Worm (Caenorhabditis elegans) whole organism, late embryonic: Measurements from ENCODE around the gene cyp-33C2.

Experiments used
- K02D7.2 ChIP-seq: sonication (generic microtip); optimal IDR thresholded peaks from 2 replicates; lab custom pipeline; 2017; ENCODE audit warnings: mild to moderate bottlenecking, missing genetic modification characterization, missing compliant biosample characterization
- ama-1 ChIP-seq: fragments of 150-350 bp; optimal IDR thresholded peaks from 2 replicates; lab custom pipeline; 2014
- ceh-45 ChIP-seq: fragments of 200-800 bp; sonication (Bioruptor generic); IDR thresholded peaks from 2 replicates; pipeline ENCODE4 v1.3.6; 2022; ENCODE audit warnings: missing genetic modification reagents, missing genetic modification characterization, missing compliant biosample characterization
- ceh-9 ChIP-seq: sonication (generic microtip); optimal IDR thresholded peaks from 2 replicates; lab custom pipeline; 2016; ENCODE audit warnings: mild to moderate bottlenecking, missing genetic modification characterization, inconsistent platforms, missing compliant biosample characterization
- elt-2 ChIP-seq: sonication (generic microtip); optimal IDR thresholded peaks from 2 replicates; lab custom pipeline; 2016; ENCODE audit warnings: missing genetic modification reagents, missing genetic modification characterization, missing compliant biosample characterization
- elt-4 ChIP-seq: sonication (generic microtip); optimal IDR thresholded peaks from 2 replicates; lab custom pipeline; 2016; ENCODE audit warnings: missing genetic modification characterization, missing compliant biosample characterization
- lin-11 ChIP-seq: fragments of 200-800 bp; sonication (Bioruptor generic); optimal IDR thresholded peaks from 2 replicates; lab custom pipeline; 2018; ENCODE audit warnings: mild to moderate bottlenecking, missing genetic modification characterization, missing compliant biosample characterization
- madf-2 ChIP-seq: sonication (generic microtip); optimal IDR thresholded peaks from 2 replicates; lab custom pipeline; 2017; ENCODE audit warnings: missing genetic modification characterization, missing compliant biosample characterization
- nhr-11 ChIP-seq: fragments of 150-350 bp; optimal IDR thresholded peaks from 2 replicates; lab custom pipeline; 2014; ENCODE audit warnings: missing biosample characterization, missing genetic modification characterization
- pag-3 ChIP-seq: sonication (generic microtip); optimal IDR thresholded peaks from 2 replicates; lab custom pipeline; 2016; ENCODE audit warnings: missing compliant biosample characterization, missing genetic modification characterization, borderline replicate concordance
- pqm-1 ChIP-seq: sonication (generic microtip); optimal IDR thresholded peaks from 2 replicates; lab custom pipeline; 2016; ENCODE audit warnings: missing genetic modification characterization, missing compliant biosample characterization
- unc-55 ChIP-seq: sonication (generic microtip); optimal IDR thresholded peaks from 2 replicates; lab custom pipeline; 2017; ENCODE audit warnings: missing biosample characterization, missing genetic modification reagents, missing genetic modification characterization

ce11 chrV:2156830-2157229, 26.5 kb upstream of the cyp-33C2 start, which contains the start of gene srbc-22:
- no peak for TF ChIP-seq elt-2
- TF ChIP-seq ceh-45 (GFP tag; lab: Robert Waterston, UW) = no peak
- no peak for TF ChIP-seq pqm-1 (tag; lab: Kevin White, UChicago)
- TF ChIP-seq ceh-9 (tag; lab: Kevin White, UChicago) = no peak
- TF ChIP-seq ama-1 (lab: Kevin White, UChicago) = no peak
- TF ChIP-seq lin-11 = no peak
- TF ChIP-seq unc-55 (GFP tag; lab: Kevin White, UChicago) = no peak
- no peak for TF ChIP-seq madf-2
- no peak for TF ChIP-seq K02D7.2 (tag; lab: Kevin White, UChicago)
- no peak for TF ChIP-seq elt-4 (tag; lab: Kevin White, UChicago)
- no peak for TF ChIP-seq nhr-11 (tag; lab: Kevin White, UChicago)
- TF ChIP-seq pag-3 = no peak
